Fruit fly (Drosophila melanogaster) whole organism, embryonic: ENCODE data around the gene Rrp1.

Experiments
- CG43689 ChIP-seq: fragments of 200-800 bp; sonication (Bioruptor generic); IDR thresholded peaks from 2 replicates; pipeline ENCODE4 v1.3.6; 2022; ENCODE audit warnings: missing biosample characterization, missing genetic modification characterization
- CG6854 ChIP-seq: fragments of 200-800 bp; sonication (Bioruptor generic); optimal IDR thresholded peaks from 3 replicates; lab custom pipeline; 2017; ENCODE audit warnings: missing biosample characterization, mild to moderate bottlenecking, missing genetic modification characterization
- CHES-1-like ChIP-seq: fragments of 200-800 bp; sonication (Bioruptor generic); optimal IDR thresholded peaks from 2 replicates; lab custom pipeline; 2016; ENCODE audit warnings: missing biosample characterization, missing genetic modification characterization
- Fer1 ChIP-seq: fragments of 200-800 bp; sonication (Bioruptor generic); optimal IDR thresholded peaks from 2 replicates; lab custom pipeline; 2017; ENCODE audit warnings: missing biosample characterization, mild to moderate bottlenecking, missing genetic modification characterization
- HLH3B ChIP-seq: fragments of 200-800 bp; sonication (Bioruptor generic); IDR thresholded peaks from 2 replicates; pipeline ENCODE4 v1.3.6; 2022; ENCODE audit warnings: missing biosample characterization, missing genetic modification characterization
- Hr39 ChIP-seq: fragments of >200 bp; optimal IDR thresholded peaks from 2 replicates; lab custom pipeline; 2017
- Rx ChIP-seq: fragments of 200-800 bp; sonication (Bioruptor generic); IDR thresholded peaks from 2 replicates; pipeline ENCODE4 v1.3.6; 2022; ENCODE audit warnings: missing biosample characterization, missing genetic modification characterization
- cg ChIP-seq: fragments of 200-800 bp; sonication (Bioruptor generic); optimal IDR thresholded peaks from 3 replicates; lab custom pipeline; 2019; ENCODE audit warnings: missing biosample characterization, mild to moderate bottlenecking, missing genetic modification characterization, moderate library complexity
- chm ChIP-seq: fragments of 200-800 bp; sonication (Bioruptor generic); IDR thresholded peaks from 2 replicates; pipeline ENCODE4 v1.3.6; 2022; ENCODE audit warnings: missing biosample characterization, missing genetic modification characterization
- hth ChIP-seq: fragments of >200 bp; optimal IDR thresholded peaks from 2 replicates; lab custom pipeline; 2017; ENCODE audit warnings: inconsistent platforms
- lmd ChIP-seq: fragments of 200-800 bp; sonication (Bioruptor generic); IDR thresholded peaks from 2 replicates; pipeline ENCODE4 v1.3.6; 2022; ENCODE audit warnings: missing biosample characterization, missing genetic modification characterization
- pita ChIP-seq: fragments of 200-800 bp; sonication (Bioruptor generic); optimal IDR thresholded peaks from 2 replicates; lab custom pipeline; 2017; ENCODE audit warnings: missing biosample characterization, mild to moderate bottlenecking, missing genetic modification characterization
- stwl ChIP-seq: fragments of 200-800 bp; sonication (Bioruptor generic); optimal IDR thresholded peaks from 3 replicates; lab custom pipeline; 2018; ENCODE audit warnings: missing biosample characterization, mild to moderate bottlenecking, missing genetic modification characterization, moderate library complexity

- TF ChIP-seq lmd (no peak), chm (GFP tag; lab: Robert Waterston, UW) (no peak), Hr39 (lab: Kevin White, UChicago) (no peak), CG43689 (GFP tag; lab: Robert Waterston, UW) (no peak), hth (lab: Kevin White, UChicago) (no peak), pita (GFP tag; lab: Kevin White, UChicago) (no peak), Rx (GFP tag; lab: Robert Waterston, UW) (no peak), stwl (tag; lab: Kevin White, UChicago) (peak; percentile 37), CHES-1-like (GFP tag; lab: Kevin White, UChicago) (no peak), Fer1 (GFP tag; lab: Kevin White, UChicago) (no peak), HLH3B (GFP tag; lab: Robert Waterston, UW) (no peak), cg (GFP tag; lab: Kevin White, UChicago) (no peak), CG6854 (GFP tag; lab: Kevin White, UChicago) (no peak)
Observed at dm6 chr2L:3018212-3018611, 45.9 kb upstream of the Rrp1 start, which contains the start of the genes CG17224 and CG17264.
